Fruit fly (Drosophila melanogaster): Measurements from ENCODE around the gene pb.

pb gene

dm6 chr3R:6791189-6791886, 49.5 kb upstream of the pb start, which contains the start of gene Dfd (continued):
- no peak for TF ChIP-seq CG1792 (GFP tag; optimal IDR thresholded peaks at IDR 0.05)
- peak; percentile 97 for TF ChIP-seq seq (GFP tag; IDR thresholded peaks at IDR 0.05)
- peak; percentile 69 for TF ChIP-seq CG9727 (GFP tag; optimal IDR thresholded peaks at IDR 0.05)
- TF ChIP-seq Dref (GFP tag; IDR thresholded peaks at IDR 0.05): no peak
- peak; percentile 29; the same call in 1 of the 3 replicates for TF ChIP-seq zfh1 (GFP tag; IDR thresholded peaks at IDR 0.05)
- TF ChIP-seq CG8388 (GFP tag; optimal IDR thresholded peaks at IDR 0.05): peak; percentile 42
- TF ChIP-seq CG32767 (GFP tag; IDR thresholded peaks at IDR 0.05): 0 out of 2 replicates have a peak, but pooled peaks have one; percentile 32
- peak; percentile 33 for TF ChIP-seq Xbp1 (GFP tag; optimal IDR thresholded peaks at IDR 0.05)
- TF ChIP-seq HmgD (GFP tag; optimal IDR thresholded peaks at IDR 0.05): peak; percentile 32
- no peak for TF ChIP-seq hkb (optimal IDR thresholded peaks at IDR 0.05)
- TF ChIP-seq hkb (GFP tag; IDR thresholded peaks at IDR 0.05): peak; percentile 48
- no peak for TF ChIP-seq CG7928 (GFP tag; optimal IDR thresholded peaks at IDR 0.05)
- TF ChIP-seq CG1603 (tag; optimal IDR thresholded peaks at IDR 0.05): no peak
- TF ChIP-seq CG10654 (GFP tag; optimal IDR thresholded peaks at IDR 0.05): peak; percentile 1
- peak; percentile 99 for TF ChIP-seq CG15073 (GFP tag; optimal IDR thresholded peaks at IDR 0.05)
- 0 out of 3 replicates have a peak, but pooled peaks have one; percentile 35 for TF ChIP-seq CG11695 (GFP tag; IDR thresholded peaks at IDR 0.05)
- peak; percentile 21 for TF ChIP-seq CG10462 (GFP tag; optimal IDR thresholded peaks at IDR 0.05)
- peak; percentile 48; the same call in 1 of the 3 replicates for TF ChIP-seq CG34422 (GFP tag; IDR thresholded peaks at IDR 0.05)
- TF ChIP-seq CG31224 (GFP tag; IDR thresholded peaks at IDR 0.05): 0 out of 2 replicates have a peak, but pooled peaks have one; percentile 33
- TF ChIP-seq pho (GFP tag; optimal IDR thresholded peaks at IDR 0.05): peak; percentile 45
- TF ChIP-seq CG32772 (GFP tag; IDR thresholded peaks at IDR 0.05): 0 out of 2 replicates have a peak, but pooled peaks have one; percentile 28
- peak; percentile 38 for TF ChIP-seq Six4 (GFP tag; optimal IDR thresholded peaks at IDR 0.05)
- peak; percentile 76 for TF ChIP-seq Trl (optimal IDR thresholded peaks at IDR 0.05)
- TF ChIP-seq Trl (GFP tag; optimal IDR thresholded peaks at IDR 0.05): no peak
- TF ChIP-seq HLH54F (GFP tag; optimal IDR thresholded peaks at IDR 0.05): no peak
- TF ChIP-seq CG1832 (GFP tag; optimal IDR thresholded peaks at IDR 0.05): peak; percentile 97
- TF ChIP-seq disco-r (GFP tag; optimal IDR thresholded peaks at IDR 0.05): no peak
- peak; percentile 76 for TF ChIP-seq row (GFP tag; IDR thresholded peaks at IDR 0.05)
- peak in 1 of 2 experiments; percentile 58 for TF ChIP-seq eve (GFP tag; optimal IDR thresholded peaks at IDR 0.05)
- no peak for TF ChIP-seq CG12219 (GFP tag; optimal IDR thresholded peaks at IDR 0.05)
- TF ChIP-seq CG15514 (GFP tag; optimal IDR thresholded peaks at IDR 0.05): peak; percentile 97
- TF ChIP-seq Adf1 (GFP tag; IDR thresholded peaks at IDR 0.05): peak; percentile 66
- TF ChIP-seq CG2129 (GFP tag; IDR thresholded peaks at IDR 0.05; ENCODE audit: partially characterized antibody): no peak
- no peak for TF ChIP-seq sna (GFP tag; IDR thresholded peaks at IDR 0.05; ENCODE audit: partially characterized antibody)
- peak in 1 of 2 experiments; percentile 52 for TF ChIP-seq dpn (GFP tag; optimal IDR thresholded peaks at IDR 0.05)
- TF ChIP-seq otp (GFP tag; IDR thresholded peaks at IDR 0.05): 0 out of 3 replicates have a peak, but pooled peaks have one; percentile 29
- TF ChIP-seq CG2712 (tag; optimal IDR thresholded peaks at IDR 0.05): peak; percentile 52
- peak; percentile 1 for TF ChIP-seq CG8924 (tag; optimal IDR thresholded peaks at IDR 0.05)
- no peak for TF ChIP-seq CG13894 (tag; optimal IDR thresholded peaks at IDR 0.05)
- peak; percentile 34 for TF ChIP-seq Jarid2 (GFP tag; optimal IDR thresholded peaks at IDR 0.05)
- TF ChIP-seq BtbVII (GFP tag; optimal IDR thresholded peaks at IDR 0.05): no peak
- peak; percentile 57 for TF ChIP-seq zen (tag; optimal IDR thresholded peaks at IDR 0.05)
- peak; percentile 50; the same call in 1 of the 2 replicates for TF ChIP-seq CG6689 (GFP tag; IDR thresholded peaks at IDR 0.05)
- TF ChIP-seq danr (GFP tag; IDR thresholded peaks at IDR 0.05): no peak
- TF ChIP-seq ftz-f1 (GFP tag; optimal IDR thresholded peaks at IDR 0.05): peak; percentile 92
- TF ChIP-seq oc (tag; optimal IDR thresholded peaks at IDR 0.05): peak; percentile 74
- TF ChIP-seq CG3847 (GFP tag; IDR thresholded peaks at IDR 0.05): no peak
- peak; percentile 35 for TF ChIP-seq Chrac-16 (GFP tag; optimal IDR thresholded peaks at IDR 0.05)
- peak; percentile 40; the same call in 1 of the 2 replicates for TF ChIP-seq ttk (GFP tag; IDR thresholded peaks at IDR 0.05)
- peak; percentile 48; the same call in 1 of the 2 replicates for TF ChIP-seq CG9932 (GFP tag; IDR thresholded peaks at IDR 0.05)

All from whole organism, embryonic.